Worm (Caenorhabditis elegans): ENCODE measurements around the gene Y15E3A.5.

DNA sequence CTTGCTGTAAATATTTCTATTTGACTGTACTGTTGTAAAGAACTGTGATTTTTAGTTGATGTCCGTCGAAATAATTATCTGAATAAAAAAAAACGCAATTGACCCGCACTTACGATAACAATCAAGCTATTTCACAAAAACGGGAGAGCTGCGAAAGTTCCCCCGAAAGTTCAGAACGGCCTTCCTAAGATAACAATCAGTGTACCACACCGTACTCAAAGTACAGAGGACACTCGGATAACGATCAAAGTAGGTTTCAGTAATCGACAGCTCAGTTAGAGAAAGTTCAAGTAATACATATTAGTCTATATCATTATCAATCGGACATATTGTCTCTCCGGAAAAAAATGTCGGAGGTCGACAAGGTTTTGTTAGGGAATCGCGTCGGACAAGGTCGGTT, 29.4 kb upstream of the Y15E3A.5 start:
- no peak for TF ChIP-seq tbx-37 (GFP tag; conservative IDR thresholded peaks at IDR 0.05)
- TF ChIP-seq hmg-4 (GFP tag; optimal IDR thresholded peaks at IDR 0.05) = no peak
- TF ChIP-seq sea-1 (GFP tag; conservative IDR thresholded peaks at IDR 0.05) = no peak
- no peak for TF ChIP-seq tra-4 (tag; optimal IDR thresholded peaks at IDR 0.05)
- no peak for TF ChIP-seq flt-1 (GFP tag; IDR thresholded peaks at IDR 0.05)
- TF ChIP-seq scrt-1 (GFP tag; IDR thresholded peaks at IDR 0.05) = no peak
- TF ChIP-seq ama-1 (optimal IDR thresholded peaks at IDR 0.05) = no peak
- no peak for TF ChIP-seq pes-1 (GFP tag; IDR thresholded peaks at IDR 0.05)
- no peak for TF ChIP-seq ceh-36 (tag; optimal IDR thresholded peaks at IDR 0.05)
- no peak for TF ChIP-seq F13C5.2 (tag; optimal IDR thresholded peaks at IDR 0.05)
- no peak for TF ChIP-seq hnd-1 (tag; optimal IDR thresholded peaks at IDR 0.05)
- no peak for TF ChIP-seq ets-7 (tag; optimal IDR thresholded peaks at IDR 0.05)
- no peak for TF ChIP-seq aly-1 (tag; optimal IDR thresholded peaks at IDR 0.05)
- no peak for TF ChIP-seq ceh-13 (GFP tag; optimal IDR thresholded peaks at IDR 0.05)
